Fruit fly (Drosophila melanogaster) whole organism, prepupa: Measurements from ENCODE around the gene IntS4.

ENCODE experiments used
- Lpt ChIP-seq: fragments of 200-800 bp; sonication (Bioruptor generic); optimal IDR thresholded peaks from 3 replicates; lab custom pipeline; 2016; ENCODE audit warnings: missing biosample characterization, missing genetic modification characterization
- eg ChIP-seq: fragments of 200-800 bp; sonication (Bioruptor generic); IDR thresholded peaks from 3 replicates; pipeline ENCODE4 v1.3.6; 2022; ENCODE audit warnings: missing biosample characterization, missing genetic modification characterization

DNA sequence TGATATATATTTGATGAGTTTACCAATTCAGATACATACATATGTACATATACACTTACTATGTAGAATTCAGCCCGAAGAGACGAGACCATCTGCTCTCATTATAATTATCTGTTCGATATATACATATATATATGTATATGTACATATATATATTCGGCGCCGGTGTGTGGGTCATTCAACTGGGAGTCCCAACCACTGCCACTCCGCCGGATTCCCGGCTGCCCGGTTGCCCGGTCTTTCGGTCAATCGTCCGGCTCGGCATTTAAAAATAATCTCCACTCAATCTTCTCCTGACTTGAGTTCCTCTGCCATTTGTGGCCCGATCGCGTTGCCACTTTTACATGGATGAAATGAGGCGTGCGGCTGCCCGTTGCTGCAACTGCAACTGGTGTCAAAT, 18.1 kb upstream of the IntS4 start:
- no peak for TF ChIP-seq eg (GFP tag; lab: Robert Waterston, UW)
- no peak for TF ChIP-seq Lpt (GFP tag; lab: Kevin White, UChicago)
